Worm (Caenorhabditis elegans): ENCODE results near the gene T24B8.3.

ce11 chrII:9094247-9094790 is 33.4 kb upstream of the T24B8.3 start:
- TF ChIP-seq nhr-90 (tag; optimal IDR thresholded peaks at IDR 0.05) (no peak), dpl-1 (GFP tag; optimal IDR thresholded peaks at IDR 0.05) (no peak), Y79H2A.3 (GFP tag; conservative IDR thresholded peaks at IDR 0.05) (no peak), tbp1 (GFP tag; optimal IDR thresholded peaks at IDR 0.05) (no peak), atf-7 (tag; optimal IDR thresholded peaks at IDR 0.05) (no peak), B0261.1 (tag; optimal IDR thresholded peaks at IDR 0.05) (no peak), madf-8 (GFP tag; conservative IDR thresholded peaks at IDR 0.05) (no peak), ztf-22 (GFP tag; optimal IDR thresholded peaks at IDR 0.05) (no peak), pha-4 (tag; optimal IDR thresholded peaks at IDR 0.05) (no peak), lag-1 (GFP tag; IDR thresholded peaks at IDR 0.05) (no peak), aptf-2 (GFP tag; conservative IDR thresholded peaks at IDR 0.05) (no peak), ama-1 (optimal IDR thresholded peaks at IDR 0.05) (no peak), ama-1 (GFP tag; optimal IDR thresholded peaks at IDR 0.05) (no peak), die-1 (tag; optimal IDR thresholded peaks at IDR 0.05) (no peak), rcor-1 (GFP tag; IDR thresholded peaks at IDR 0.05) (no peak)
